Fruit fly (Drosophila melanogaster) whole organism, embryonic: ENCODE results near the gene Polr3A.

Source experiments
- Abd-B ChIP-seq: fragments of 200-800 bp; sonication (Bioruptor generic); optimal IDR thresholded peaks from 2 replicates; lab custom pipeline; 2018; ENCODE audit warnings: missing biosample characterization, mild to moderate bottlenecking, missing genetic modification characterization, moderate library complexity
- Adf1 ChIP-seq: fragments of 200-800 bp; sonication (Bioruptor generic); IDR thresholded peaks from 2 replicates; pipeline ENCODE4 v1.3.6; 2022; ENCODE audit warnings: missing biosample characterization, missing genetic modification characterization
- BEAF-32 ChIP-seq: fragments of 200-800 bp; sonication (Bioruptor generic); optimal IDR thresholded peaks from 3 replicates; lab custom pipeline; 2017; ENCODE audit warnings: missing biosample characterization, missing genetic modification characterization, mild to moderate bottlenecking, moderate library complexity, missing genetic modification reagents
- Bgb ChIP-seq: fragments of 200-800 bp; sonication (Bioruptor generic); IDR thresholded peaks from 2 replicates; pipeline ENCODE4 v1.3.6; 2022; ENCODE audit warnings: missing biosample characterization, missing genetic modification characterization; ENCODE audit not compliant: partially characterized antibody
- CG1233 ChIP-seq: fragments of 200-800 bp; sonication (Bioruptor generic); optimal IDR thresholded peaks from 4 replicates; lab custom pipeline; 2018; ENCODE audit warnings: missing biosample characterization, mild to moderate bottlenecking, missing genetic modification characterization
- CG15514 ChIP-seq: fragments of 200-800 bp; sonication (Bioruptor generic); optimal IDR thresholded peaks from 3 replicates; lab custom pipeline; 2017; ENCODE audit warnings: missing biosample characterization, missing genetic modification characterization, mild to moderate bottlenecking, moderate library complexity, missing genetic modification reagents
- CG1602 ChIP-seq: fragments of 200-800 bp; sonication (Bioruptor generic); optimal IDR thresholded peaks from 3 replicates; lab custom pipeline; 2016; ENCODE audit warnings: missing biosample characterization, missing genetic modification characterization
- CG32772 ChIP-seq: fragments of 200-800 bp; sonication (Bioruptor generic); IDR thresholded peaks from 2 replicates; pipeline ENCODE4 v1.3.6; 2022; ENCODE audit warnings: missing biosample characterization, missing genetic modification characterization
- CG3995 ChIP-seq: fragments of 200-800 bp; sonication (Bioruptor generic); optimal IDR thresholded peaks from 3 replicates; lab custom pipeline; 2016; ENCODE audit warnings: missing biosample characterization, missing genetic modification characterization
- CG8290 ChIP-seq, 3 experiments: fragments of 200-800 bp; sonication (Bioruptor generic); optimal IDR thresholded peaks; 2 replicates each; lab custom pipeline; 2016 to 2019; ENCODE audit warnings: missing biosample characterization in 3 of 3, missing genetic modification characterization in 3 of 3, mild to moderate bottlenecking in 2 of 3, moderate library complexity in 1 of 3
- CG8359 ChIP-seq: fragments of 200-800 bp; sonication (Bioruptor generic); optimal IDR thresholded peaks from 2 replicates; lab custom pipeline; 2017; ENCODE audit warnings: missing biosample characterization, mild to moderate bottlenecking, missing genetic modification characterization, borderline replicate concordance
- CG9215 ChIP-seq: fragments of 200-800 bp; sonication (Bioruptor generic); IDR thresholded peaks from 2 replicates; pipeline ENCODE4 v1.3.6; 2022; ENCODE audit warnings: missing biosample characterization, missing genetic modification characterization
- CG9797 ChIP-seq: fragments of 200-800 bp; sonication (Bioruptor generic); optimal IDR thresholded peaks from 3 replicates; lab custom pipeline; 2018; ENCODE audit warnings: missing biosample characterization, mild to moderate bottlenecking, missing genetic modification characterization
- Dll ChIP-seq: fragments of 200-800 bp; sonication (Bioruptor generic); IDR thresholded peaks from 4 replicates; pipeline ENCODE4 v1.3.6; 2022; ENCODE audit warnings: missing biosample characterization, missing genetic modification characterization; ENCODE audit not compliant: partially characterized antibody
- Doc3 ChIP-seq: fragments of 200-800 bp; sonication (Bioruptor generic); IDR thresholded peaks from 3 replicates; pipeline ENCODE4 v1.3.6; 2022; ENCODE audit warnings: missing biosample characterization, missing genetic modification characterization; ENCODE audit not compliant: partially characterized antibody
- Dp ChIP-seq: fragments of 200-800 bp; sonication (Bioruptor generic); optimal IDR thresholded peaks from 2 replicates; lab custom pipeline; 2018; ENCODE audit warnings: missing biosample characterization, mild to moderate bottlenecking, missing genetic modification characterization, moderate library complexity
- Drgx ChIP-seq: fragments of 200-800 bp; sonication (Bioruptor generic); IDR thresholded peaks from 2 replicates; pipeline ENCODE4 v1.3.6; 2022; ENCODE audit warnings: missing biosample characterization, missing genetic modification characterization
- E2f2 ChIP-seq: fragments of 200-800 bp; sonication (Bioruptor generic); IDR thresholded peaks from 2 replicates; pipeline ENCODE4 v1.3.6; 2022; ENCODE audit warnings: missing biosample characterization, missing genetic modification characterization
- ERR ChIP-seq: fragments of 200-800 bp; sonication (Bioruptor generic); optimal IDR thresholded peaks from 2 replicates; lab custom pipeline; 2016; ENCODE audit warnings: missing biosample characterization, missing genetic modification characterization
- Hr3 ChIP-seq: fragments of 200-800 bp; sonication (Bioruptor generic); optimal IDR thresholded peaks from 3 replicates; lab custom pipeline; 2016; ENCODE audit warnings: missing biosample characterization, missing genetic modification characterization
- Hsf ChIP-seq: fragments of 200-800 bp; sonication (Bioruptor generic); optimal IDR thresholded peaks from 3 replicates; lab custom pipeline; 2016; ENCODE audit warnings: missing biosample characterization, missing genetic modification characterization
- Jarid2 ChIP-seq: fragments of 200-800 bp; sonication (Bioruptor generic); optimal IDR thresholded peaks from 3 replicates; lab custom pipeline; 2017; ENCODE audit warnings: mild to moderate bottlenecking, missing biosample characterization, missing genetic modification reagents, missing genetic modification characterization
- MBD-R2 ChIP-seq: fragments of 200-800 bp; sonication (Bioruptor generic); IDR thresholded peaks from 2 replicates; pipeline ENCODE4 v1.3.6; 2022; ENCODE audit warnings: missing biosample characterization, missing genetic modification characterization
- Myb ChIP-seq: fragments of 200-800 bp; sonication (Bioruptor generic); optimal IDR thresholded peaks from 2 replicates; lab custom pipeline; 2016; ENCODE audit warnings: missing biosample characterization, missing genetic modification characterization
- Opbp ChIP-seq: fragments of 200-800 bp; sonication (Bioruptor generic); IDR thresholded peaks from 3 replicates; pipeline ENCODE4 v1.3.6; 2022; ENCODE audit warnings: missing biosample characterization, missing genetic modification characterization; ENCODE audit not compliant: partially characterized antibody
- Xrp1 ChIP-seq: fragments of 200-800 bp; sonication (Bioruptor generic); IDR thresholded peaks from 2 replicates; pipeline ENCODE4 v1.3.6; 2022; ENCODE audit warnings: missing biosample characterization, missing genetic modification characterization
- amos ChIP-seq: fragments of 200-800 bp; sonication (Bioruptor generic); IDR thresholded peaks from 2 replicates; pipeline ENCODE4 v1.3.6; 2022; ENCODE audit warnings: missing biosample characterization, missing genetic modification characterization; ENCODE audit not compliant: partially characterized antibody
- ap ChIP-seq: fragments of 200-800 bp; sonication (Bioruptor generic); IDR thresholded peaks from 2 replicates; pipeline ENCODE4 v1.3.6; 2022; ENCODE audit warnings: missing biosample characterization, missing genetic modification characterization
- ara ChIP-seq: fragments of 200-800 bp; sonication (Bioruptor generic); IDR thresholded peaks from 2 replicates; pipeline ENCODE4 v1.3.6; 2022; ENCODE audit warnings: missing biosample characterization, missing genetic modification characterization
- ato ChIP-seq: fragments of 200-800 bp; sonication (Bioruptor generic); IDR thresholded peaks from 2 replicates; pipeline ENCODE4 v1.3.6; 2022; ENCODE audit warnings: missing biosample characterization, missing genetic modification characterization; ENCODE audit not compliant: partially characterized antibody
- chinmo ChIP-seq: fragments of 200-800 bp; sonication (Bioruptor generic); IDR thresholded peaks from 4 replicates; pipeline ENCODE4 v1.3.6; 2022; ENCODE audit warnings: missing biosample characterization, missing genetic modification characterization; ENCODE audit not compliant: partially characterized antibody
- ci ChIP-seq: fragments of 200-800 bp; sonication (Bioruptor generic); IDR thresholded peaks from 3 replicates; pipeline ENCODE4 v1.3.6; 2022; ENCODE audit warnings: missing biosample characterization, missing genetic modification characterization
- crp ChIP-seq, 2 experiments: fragments of 200-800 bp; sonication (Bioruptor generic); optimal IDR thresholded peaks; 2 replicates in 1 of 2; 3 replicates in 1 of 2; lab custom pipeline; 2017; ENCODE audit warnings: missing biosample characterization in 2 of 2, missing genetic modification characterization in 2 of 2, mild to moderate bottlenecking in 1 of 2, moderate library complexity in 1 of 2
- eve ChIP-seq, 2 experiments: fragments of >200 bp; optimal IDR thresholded peaks; 2 replicates each; lab custom pipeline; 2017; ENCODE audit warnings: missing biosample characterization in 2 of 2, missing genetic modification characterization in 2 of 2
- kay ChIP-seq: fragments of 200-800 bp; sonication (Bioruptor generic); optimal IDR thresholded peaks from 2 replicates; lab custom pipeline; 2016; ENCODE audit warnings: missing biosample characterization, missing genetic modification characterization
- knrl ChIP-seq: fragments of 200-800 bp; sonication (Bioruptor generic); IDR thresholded peaks from 3 replicates; pipeline ENCODE4 v1.3.6; 2022; ENCODE audit warnings: missing biosample characterization, missing genetic modification characterization; ENCODE audit not compliant: partially characterized antibody
- mld ChIP-seq: fragments of 200-800 bp; sonication (Bioruptor generic); IDR thresholded peaks from 3 replicates; pipeline ENCODE4 v1.3.6; 2022; ENCODE audit warnings: missing biosample characterization, missing genetic modification characterization; ENCODE audit not compliant: partially characterized antibody
- pfk ChIP-seq: fragments of 200-800 bp; sonication (Bioruptor generic); optimal IDR thresholded peaks from 2 replicates; lab custom pipeline; 2018; ENCODE audit warnings: missing biosample characterization, mild to moderate bottlenecking, missing genetic modification characterization, moderate library complexity
- row ChIP-seq: fragments of 200-800 bp; sonication (Bioruptor generic); IDR thresholded peaks from 3 replicates; pipeline ENCODE4 v1.3.6; 2022; ENCODE audit warnings: missing biosample characterization, missing genetic modification characterization
- unc-4 ChIP-seq: fragments of 200-800 bp; sonication (Bioruptor generic); IDR thresholded peaks from 2 replicates; pipeline ENCODE4 v1.3.6; 2022; ENCODE audit warnings: missing biosample characterization, missing genetic modification characterization; ENCODE audit not compliant: partially characterized antibody
- z ChIP-seq: fragments of 200-800 bp; sonication (Bioruptor generic); IDR thresholded peaks from 3 replicates; pipeline ENCODE4 v1.3.6; 2022; ENCODE audit warnings: missing biosample characterization, missing genetic modification characterization
- zf30C ChIP-seq: fragments of 200-800 bp; sonication (Bioruptor generic); optimal IDR thresholded peaks from 3 replicates; lab custom pipeline; 2018; ENCODE audit warnings: missing biosample characterization, mild to moderate bottlenecking, missing genetic modification characterization
- zfh1 ChIP-seq: fragments of 200-800 bp; sonication (Bioruptor generic); IDR thresholded peaks from 3 replicates; pipeline ENCODE4 v1.3.6; 2022; ENCODE audit warnings: missing biosample characterization, missing genetic modification characterization

The Polr3A gene

dm6 chrX:15731968-15732367 is 30.8 kb upstream of the Polr3A start, which contains the start of gene CG8191 (continued):
- TF ChIP-seq chinmo (peak; percentile 90; the same call in 3 of the 4 replicates), row (GFP tag; lab: Robert Waterston, UW) (no peak), Jarid2 (GFP tag; lab: Kevin White, UChicago) (no peak), knrl (GFP tag; lab: Robert Waterston, UW) (peak; percentile 44; the same call in 2 of the 3 replicates), ERR (no peak), kay (no peak), Bgb (GFP tag; lab: Robert Waterston, UW) (peak; percentile 73), BEAF-32 (GFP tag; lab: Kevin White, UChicago) (peak; percentile 68), Abd-B (GFP tag; lab: Kevin White, UChicago) (no peak), MBD-R2 (GFP tag; lab: Robert Waterston, UW) (peak; percentile 70), crp (GFP tag; optimal IDR thresholded peaks at IDR 0.05; lab: Kevin White, UChicago) (peak in 1 of 2 experiments; percentile 82), Adf1 (no peak), CG9797 (GFP tag; lab: Kevin White, UChicago) (no peak), mld (GFP tag; lab: Robert Waterston, UW) (peak; percentile 75; the same call in 2 of the 3 replicates), Doc3 (GFP tag; lab: Robert Waterston, UW) (peak; percentile 72), unc-4 (peak; percentile 71), E2f2 (GFP tag; lab: Robert Waterston, UW) (peak; percentile 87), z (GFP tag; lab: Robert Waterston, UW) (no peak), ap (no peak), Myb (GFP tag; lab: Kevin White, UChicago) (peak; percentile 34), Opbp (GFP tag; lab: Robert Waterston, UW) (peak; percentile 78; the same call in 2 of the 3 replicates), amos (GFP tag; lab: Robert Waterston, UW) (peak; percentile 72), CG8359 (no peak), pfk (GFP tag; lab: Kevin White, UChicago) (no peak), ara (GFP tag; lab: Robert Waterston, UW) (no peak), Hr3 (GFP tag; lab: Kevin White, UChicago) (no peak), ato (peak; percentile 82), Dp (GFP tag; lab: Kevin White, UChicago) (peak; percentile 85), eve (GFP tag; optimal IDR thresholded peaks at IDR 0.05; lab: Kevin White, UChicago) (no peak), Dll (peak; percentile 74; the same call in 3 of the 4 replicates), CG8290 (GFP tag; optimal IDR thresholded peaks at IDR 0.05; lab: Kevin White, UChicago) (no peak), CG8290 (tag; optimal IDR thresholded peaks at IDR 0.05; lab: Kevin White, UChicago) (no peak), CG9215 (no peak), CG1233 (GFP tag; lab: Kevin White, UChicago) (no peak), CG32772 (GFP tag; lab: Robert Waterston, UW) (no peak), CG3995 (GFP tag; lab: Kevin White, UChicago) (peak; percentile 88)

- TF ChIP-seq CG15514 (GFP tag; lab: Kevin White, UChicago) (peak; percentile 96), CG1602 (GFP tag; lab: Kevin White, UChicago) (no peak), Hsf (GFP tag; lab: Kevin White, UChicago) (no peak), zfh1 (GFP tag; lab: Robert Waterston, UW) (0 out of 3 replicates have a peak, but pooled peaks have one; percentile 7), Xrp1 (GFP tag; lab: Robert Waterston, UW) (peak; percentile 6; the same call in 1 of the 2 replicates), ci (peak; percentile 35; the same call in 1 of the 3 replicates), zf30C (peak; percentile 83), Drgx (GFP tag; lab: Robert Waterston, UW) (peak; percentile 10; the same call in 1 of the 2 replicates)
- TF ChIP-seq, all 482 proteins: peak for 6
Observed at dm6 chrX:15733192-15733892, 29.4 kb upstream of the Polr3A start.
